Worm (Caenorhabditis elegans) whole organism, early embryonic: Measurements from ENCODE around the gene F56B3.6.

Experiments
- B0310.2 ChIP-seq: sonication (generic microtip); optimal IDR thresholded peaks from 2 replicates; lab custom pipeline; 2016; ENCODE audit warnings: mild to moderate bottlenecking, missing genetic modification characterization, missing compliant biosample characterization
- F13C5.2 ChIP-seq: sonication (generic microtip); optimal IDR thresholded peaks from 2 replicates; lab custom pipeline; 2017; ENCODE audit warnings: mild to moderate bottlenecking, missing genetic modification characterization, inconsistent platforms, missing compliant biosample characterization
- aly-1 ChIP-seq: sonication (generic microtip); optimal IDR thresholded peaks from 2 replicates; lab custom pipeline; 2016; ENCODE audit warnings: missing genetic modification characterization, missing compliant biosample characterization
- ama-1 ChIP-seq: fragments of 150-350 bp; optimal IDR thresholded peaks from 2 replicates; lab custom pipeline; 2014
- ceh-13 ChIP-seq: fragments of 200-800 bp; sonication (Bioruptor generic); optimal IDR thresholded peaks from 2 replicates; lab custom pipeline; 2018; ENCODE audit warnings: mild to moderate bottlenecking, missing genetic modification characterization, missing compliant biosample characterization
- ceh-36 ChIP-seq: sonication (generic microtip); optimal IDR thresholded peaks from 2 replicates; lab custom pipeline; 2016; ENCODE audit warnings: missing genetic modification characterization, inconsistent platforms, missing compliant biosample characterization
- ets-7 ChIP-seq: sonication (generic microtip); optimal IDR thresholded peaks from 2 replicates; lab custom pipeline; 2016; ENCODE audit warnings: missing genotype, missing genetic modification characterization, missing compliant biosample characterization
- flt-1 ChIP-seq: fragments of 200-800 bp; sonication (Bioruptor generic); IDR thresholded peaks from 2 replicates; pipeline ENCODE4 v1.3.6; 2022; ENCODE audit warnings: missing genetic modification characterization, missing compliant biosample characterization
- hmbx-1 ChIP-seq: sonication (generic microtip); optimal IDR thresholded peaks from 2 replicates; lab custom pipeline; 2016; ENCODE audit warnings: mild to moderate bottlenecking, missing genetic modification characterization, missing compliant biosample characterization
- hmg-4 ChIP-seq: fragments of 200-800 bp; sonication (Bioruptor generic); optimal IDR thresholded peaks from 2 replicates; lab custom pipeline; 2018; ENCODE audit warnings: mild to moderate bottlenecking, missing genetic modification characterization, missing compliant biosample characterization
- hnd-1 ChIP-seq: sonication (generic microtip); optimal IDR thresholded peaks from 2 replicates; lab custom pipeline; 2016; ENCODE audit warnings: missing genetic modification characterization, missing compliant biosample characterization
- pes-1 ChIP-seq: fragments of 200-800 bp; sonication (Bioruptor generic); IDR thresholded peaks from 2 replicates; pipeline ENCODE4 v1.3.6; 2022; ENCODE audit warnings: missing genetic modification reagents, missing genetic modification characterization, missing compliant biosample characterization
- scrt-1 ChIP-seq: fragments of 200-800 bp; sonication (Bioruptor generic); IDR thresholded peaks from 2 replicates; pipeline ENCODE4 v1.3.6; 2022; ENCODE audit warnings: missing genetic modification characterization, missing compliant biosample characterization
- sea-1 ChIP-seq: fragments of 200-800 bp; sonication (Bioruptor generic); conservative IDR thresholded peaks from 2 replicates; pipeline ENCODE4 v1.3.6; 2022; ENCODE audit warnings: missing genetic modification characterization, missing compliant biosample characterization
- tbx-11 ChIP-seq: fragments of 200-800 bp; sonication (Bioruptor generic); IDR thresholded peaks from 2 replicates; pipeline ENCODE4 v1.3.6; 2022; ENCODE audit warnings: missing genetic modification characterization, missing compliant biosample characterization
- tbx-37 ChIP-seq: fragments of 200-800 bp; sonication (Bioruptor generic); conservative IDR thresholded peaks from 2 replicates; pipeline ENCODE4 v1.3.6; 2022; ENCODE audit warnings: missing genetic modification reagents, missing genetic modification characterization, missing compliant biosample characterization
- tra-4 ChIP-seq: sonication (generic microtip); optimal IDR thresholded peaks from 2 replicates; lab custom pipeline; 2017; ENCODE audit warnings: missing genetic modification characterization, missing compliant biosample characterization

F56B3.6 gene

DNA sequence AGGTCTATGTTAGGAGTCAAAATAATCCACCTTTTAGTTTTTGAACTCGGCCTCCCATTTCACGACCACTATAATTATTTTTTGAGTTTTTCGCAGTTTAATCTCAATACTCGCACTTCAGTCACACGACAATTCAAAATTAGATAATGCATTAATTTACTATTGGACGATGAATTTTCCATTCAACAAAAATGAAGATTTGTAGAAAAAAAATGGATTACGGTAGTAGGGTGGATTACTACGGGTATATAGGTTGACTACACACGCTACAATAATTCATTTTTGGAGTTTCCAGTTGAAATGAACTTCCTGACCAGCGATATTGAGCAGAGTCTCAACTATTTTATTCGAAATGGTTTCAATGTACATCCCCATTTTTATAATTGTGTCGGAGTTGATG is 31.4 kb upstream of the F56B3.6 start, which contains the start of gene srt-23:
TSS of gene srt-23 (plus strand) at position 301 of the 400 bp plus-strand sequence.
- no peak for TF ChIP-seq hmbx-1 (tag; lab: Kevin White, UChicago)
- TF ChIP-seq tra-4 (tag; lab: Kevin White, UChicago), result no peak
- TF ChIP-seq hmg-4 (GFP tag; lab: Kevin White, UChicago), result no peak
- no peak for TF ChIP-seq sea-1 (GFP tag; lab: Robert Waterston, UW)
- no peak for TF ChIP-seq flt-1 (GFP tag; lab: Robert Waterston, UW)
- no peak for TF ChIP-seq aly-1

DNA sequence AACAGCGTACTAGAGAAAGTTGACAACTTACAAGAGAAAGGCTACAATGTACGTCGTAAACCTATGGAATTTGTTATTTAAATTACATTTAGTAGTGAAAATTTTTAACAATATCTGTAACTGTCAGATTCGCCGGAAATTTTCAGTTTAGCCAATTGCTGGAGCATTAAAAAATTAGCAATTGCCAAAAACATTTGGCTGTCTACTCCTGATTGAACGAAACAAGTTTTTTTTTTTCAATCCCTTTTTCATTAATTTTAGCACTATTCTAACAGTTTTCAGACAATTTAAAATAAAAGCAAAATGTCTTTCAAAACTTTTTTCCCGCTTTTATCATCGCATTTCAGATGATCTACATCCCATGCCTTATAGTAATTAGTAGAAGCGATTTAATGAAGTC is 30.9 kb upstream of the F56B3.6 start:
- TF ChIP-seq hmbx-1 (tag; lab: Kevin White, UChicago), result no peak
- no peak for TF ChIP-seq hnd-1 (tag; lab: Kevin White, UChicago)
- no peak for TF ChIP-seq aly-1
- TF ChIP-seq flt-1 (GFP tag; lab: Robert Waterston, UW), result no peak
- no peak for TF ChIP-seq ceh-36 (tag; lab: Kevin White, UChicago)
- TF ChIP-seq tra-4 (tag; lab: Kevin White, UChicago), result no peak
- no peak for TF ChIP-seq ama-1
- TF ChIP-seq hmg-4 (GFP tag; lab: Kevin White, UChicago), result no peak
- no peak for TF ChIP-seq F13C5.2 (tag; lab: Kevin White, UChicago)
- no peak for TF ChIP-seq ets-7 (tag; lab: Kevin White, UChicago)
- no peak for TF ChIP-seq scrt-1 (GFP tag; lab: Robert Waterston, UW)
- no peak for TF ChIP-seq tbx-37 (GFP tag; lab: Robert Waterston, UW)
- no peak for TF ChIP-seq B0310.2 (tag; lab: Kevin White, UChicago)
- no peak for TF ChIP-seq tbx-11 (GFP tag; lab: Robert Waterston, UW)
- TF ChIP-seq pes-1 (GFP tag; lab: Robert Waterston, UW), result no peak
- no peak for TF ChIP-seq sea-1 (GFP tag; lab: Robert Waterston, UW)
- no peak for TF ChIP-seq ceh-13 (GFP tag; lab: Kevin White, UChicago)

DNA sequence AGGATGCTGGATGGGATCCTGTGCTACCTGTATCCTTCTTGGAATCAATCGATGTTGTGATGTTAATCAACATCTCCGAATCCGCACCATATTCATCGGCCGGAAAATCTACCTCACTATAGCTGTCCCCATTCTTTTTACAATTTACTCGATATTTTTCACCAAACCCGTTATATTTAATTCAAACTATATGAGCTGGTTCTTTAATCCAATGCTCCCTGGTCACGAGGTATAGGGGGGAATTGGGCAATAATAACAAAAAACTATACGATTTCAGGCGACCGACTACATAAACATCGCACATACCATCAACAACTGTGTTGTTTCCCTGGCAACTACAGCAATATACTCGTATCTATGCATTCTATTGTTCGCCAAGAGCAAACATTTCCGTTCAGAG is 30.3 kb upstream of the F56B3.6 start:
- TF ChIP-seq ceh-36 (tag; lab: Kevin White, UChicago), result no peak
- TF ChIP-seq hmbx-1 (tag; lab: Kevin White, UChicago), result no peak
- TF ChIP-seq hmg-4 (GFP tag; lab: Kevin White, UChicago), result no peak
- TF ChIP-seq tbx-11 (GFP tag; lab: Robert Waterston, UW), result no peak
- TF ChIP-seq B0310.2 (tag; lab: Kevin White, UChicago), result no peak
- no peak for TF ChIP-seq ets-7 (tag; lab: Kevin White, UChicago)
- TF ChIP-seq tra-4 (tag; lab: Kevin White, UChicago), result no peak
- no peak for TF ChIP-seq tbx-37 (GFP tag; lab: Robert Waterston, UW)
- TF ChIP-seq sea-1 (GFP tag; lab: Robert Waterston, UW), result no peak
- no peak for TF ChIP-seq ceh-13 (GFP tag; lab: Kevin White, UChicago)
- TF ChIP-seq ama-1, result no peak
- no peak for TF ChIP-seq flt-1 (GFP tag; lab: Robert Waterston, UW)
- no peak for TF ChIP-seq F13C5.2 (tag; lab: Kevin White, UChicago)
- TF ChIP-seq pes-1 (GFP tag; lab: Robert Waterston, UW), result no peak
- TF ChIP-seq hnd-1 (tag; lab: Kevin White, UChicago), result no peak
- TF ChIP-seq scrt-1 (GFP tag; lab: Robert Waterston, UW), result no peak
- no peak for TF ChIP-seq aly-1

DNA sequence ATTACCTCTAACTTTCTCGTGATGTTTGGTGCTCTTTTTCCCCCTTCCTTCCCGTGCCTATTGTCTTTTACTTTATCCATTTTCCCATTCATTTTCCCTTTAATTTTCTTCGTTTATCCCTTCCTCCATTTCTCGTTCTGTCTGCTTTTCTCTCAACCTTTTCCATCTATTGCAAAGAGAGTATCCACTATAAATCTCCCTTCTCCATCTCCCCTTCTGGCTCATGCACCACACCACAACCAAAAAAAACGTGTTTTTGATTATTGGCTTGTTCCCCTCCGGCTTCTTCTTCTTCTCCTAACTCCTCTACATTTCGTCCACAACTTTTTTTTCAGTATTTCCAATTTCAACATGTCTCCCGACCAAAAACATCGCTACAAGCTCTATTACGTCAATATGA is 27.6 kb upstream of the F56B3.6 start, which contains the start of gene gst-40:
TSS of gene gst-40 (plus strand) at position 236 of the 400 bp plus-strand sequence.
- TF ChIP-seq ceh-13 (GFP tag; lab: Kevin White, UChicago) (no peak), hmbx-1 (tag; lab: Kevin White, UChicago) (no peak), sea-1 (GFP tag; lab: Robert Waterston, UW) (no peak), tbx-11 (GFP tag; lab: Robert Waterston, UW) (no peak), flt-1 (GFP tag; lab: Robert Waterston, UW) (no peak), hmg-4 (GFP tag; lab: Kevin White, UChicago) (no peak), ceh-36 (tag; lab: Kevin White, UChicago) (no peak), hnd-1 (tag; lab: Kevin White, UChicago) (no peak), tra-4 (tag; lab: Kevin White, UChicago) (no peak), B0310.2 (tag; lab: Kevin White, UChicago) (no peak), tbx-37 (GFP tag; lab: Robert Waterston, UW) (no peak), aly-1 (no peak)

DNA sequence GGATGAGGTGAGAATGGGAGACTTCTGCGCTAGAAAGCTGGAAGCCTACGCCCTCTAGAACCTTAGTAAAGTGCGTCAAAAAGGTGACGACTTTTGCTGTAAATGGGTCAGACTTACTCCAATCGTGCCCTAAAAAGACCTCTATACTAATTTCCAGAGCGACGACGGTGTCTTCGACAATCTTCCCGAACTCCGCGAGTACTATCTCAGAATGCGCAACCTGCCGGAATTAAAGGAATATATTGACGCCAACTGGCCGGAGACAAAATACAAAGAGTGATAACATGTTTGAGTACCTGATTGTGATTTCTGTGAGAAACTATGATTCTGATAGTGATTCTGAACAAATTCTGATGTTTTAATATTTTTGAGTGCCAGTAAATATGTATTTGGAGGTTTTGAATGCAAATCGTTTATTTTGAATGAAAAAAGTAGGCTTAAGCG is 25.8 kb upstream of the F56B3.6 start:
- TF ChIP-seq ama-1 (no peak), ets-7 (tag; lab: Kevin White, UChicago) (no peak), tbx-37 (GFP tag; lab: Robert Waterston, UW) (no peak), ceh-36 (tag; lab: Kevin White, UChicago) (no peak), B0310.2 (tag; lab: Kevin White, UChicago) (no peak), hmg-4 (GFP tag; lab: Kevin White, UChicago) (no peak), hnd-1 (tag; lab: Kevin White, UChicago) (no peak), ceh-13 (GFP tag; lab: Kevin White, UChicago) (no peak), hmbx-1 (tag; lab: Kevin White, UChicago) (no peak), sea-1 (GFP tag; lab: Robert Waterston, UW) (no peak), aly-1 (no peak), tra-4 (tag; lab: Kevin White, UChicago) (no peak), pes-1 (GFP tag; lab: Robert Waterston, UW) (no peak), scrt-1 (GFP tag; lab: Robert Waterston, UW) (no peak), F13C5.2 (tag; lab: Kevin White, UChicago) (no peak)

DNA sequence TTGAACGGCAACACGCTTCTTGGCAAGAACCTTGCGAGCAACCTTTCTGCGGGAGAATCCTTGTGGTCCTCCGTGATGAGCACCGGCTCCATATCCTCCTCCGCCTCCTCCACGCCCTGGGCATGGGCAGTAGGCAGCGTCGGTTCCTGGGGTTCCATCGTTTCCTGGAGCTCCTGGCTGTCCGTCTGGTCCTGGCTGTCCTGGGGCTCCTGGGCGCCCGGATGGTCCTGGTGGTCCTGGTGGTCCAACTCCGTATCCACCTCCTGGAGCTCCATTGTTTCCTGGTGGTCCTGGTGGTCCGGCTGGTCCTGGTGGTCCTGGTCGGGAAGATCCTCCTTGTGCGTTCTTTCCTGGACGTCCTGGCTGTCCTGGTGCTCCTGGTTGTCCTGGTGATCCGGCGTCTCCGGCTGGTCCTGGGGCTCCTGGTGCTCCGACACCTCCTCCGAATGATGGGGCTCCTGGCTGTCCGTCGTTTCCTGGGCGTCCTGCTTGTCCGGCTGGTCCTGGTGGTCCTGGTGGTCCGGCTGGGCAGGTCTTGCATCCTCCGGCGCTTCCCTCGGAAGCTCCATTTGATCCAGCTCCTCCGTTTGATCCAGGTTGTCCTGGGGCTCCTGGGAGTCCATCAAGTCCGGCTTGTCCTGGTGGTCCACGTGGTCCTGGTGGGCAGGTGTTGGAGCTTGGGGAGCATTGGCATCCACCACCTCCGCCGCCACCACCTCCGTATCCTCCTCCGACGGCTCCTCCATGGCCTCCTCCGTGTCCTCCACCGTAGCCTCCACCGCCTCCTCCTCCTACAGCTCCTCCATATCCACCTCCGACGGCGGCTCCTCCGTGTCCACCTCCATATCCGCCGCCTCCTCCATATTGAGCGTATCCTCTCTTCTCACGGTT is 25.1 kb upstream of the F56B3.6 start:
- no peak for TF ChIP-seq tbx-11 (GFP tag; lab: Robert Waterston, UW)
- TF ChIP-seq ama-1, result no peak
- no peak for TF ChIP-seq tbx-37 (GFP tag; lab: Robert Waterston, UW)
- no peak for TF ChIP-seq tra-4 (tag; lab: Kevin White, UChicago)
- TF ChIP-seq hnd-1 (tag; lab: Kevin White, UChicago), result no peak
- no peak for TF ChIP-seq scrt-1 (GFP tag; lab: Robert Waterston, UW)
- no peak for TF ChIP-seq B0310.2 (tag; lab: Kevin White, UChicago)
- TF ChIP-seq ceh-36 (tag; lab: Kevin White, UChicago), result no peak
- TF ChIP-seq ceh-13 (GFP tag; lab: Kevin White, UChicago), result no peak
- no peak for TF ChIP-seq flt-1 (GFP tag; lab: Robert Waterston, UW)
- TF ChIP-seq hmg-4 (GFP tag; lab: Kevin White, UChicago), result no peak
- TF ChIP-seq aly-1, result no peak
- TF ChIP-seq ets-7 (tag; lab: Kevin White, UChicago), result no peak
